Worm (Caenorhabditis elegans) whole organism, L4/young adult: ENCODE data around the gene bus-12.

Experiments used
- W03F9.2 ChIP-seq: fragments of 150-350 bp; optimal IDR thresholded peaks from 2 replicates; lab custom pipeline; 2014; ENCODE audit warnings: missing biosample characterization, missing genetic modification characterization
- him-1 ChIP-seq: sonication (generic microtip); optimal IDR thresholded peaks from 2 replicates; lab custom pipeline; 2016; ENCODE audit warnings: missing genotype, missing genetic modification reagents, missing genetic modification characterization, missing compliant biosample characterization

- TF ChIP-seq him-1 (tag; lab: Kevin White, UChicago), result no peak
- TF ChIP-seq W03F9.2 (tag; lab: Kevin White, UChicago), result no peak
Observed at ce11 chrIV:13243375-13243774, 12.6 kb upstream of the bus-12 start, which contains the start of gene JC8.4.
